Worm (Caenorhabditis elegans) whole organism, L2 larva: Measurements from ENCODE around the gene ZK1290.11.

Experiments
- C34F6.9 ChIP-seq: fragments of 150-350 bp; optimal IDR thresholded peaks from 2 replicates; lab custom pipeline; 2014; ENCODE audit warnings: missing biosample characterization, missing genetic modification characterization
- F13H6.1 ChIP-seq: sonication (generic microtip); optimal IDR thresholded peaks from 2 replicates; lab custom pipeline; 2016; ENCODE audit warnings: missing genetic modification characterization, missing compliant biosample characterization
- R02D3.7 ChIP-seq: fragments of 150-350 bp; optimal IDR thresholded peaks from 2 replicates; lab custom pipeline; 2014; ENCODE audit warnings: missing biosample characterization, missing genetic modification characterization
- Y55F3AM.14 ChIP-seq: fragments of 200-800 bp; sonication (Bioruptor generic); optimal IDR thresholded peaks from 2 replicates; lab custom pipeline; 2018; ENCODE audit warnings: mild to moderate bottlenecking, missing genetic modification characterization, missing compliant biosample characterization
- ZK546.5 ChIP-seq: sonication (generic microtip); optimal IDR thresholded peaks from 2 replicates; lab custom pipeline; 2017; ENCODE audit warnings: missing biosample characterization, missing genetic modification characterization
- alr-1 ChIP-seq: fragments of 150-350 bp; optimal IDR thresholded peaks from 2 replicates; lab custom pipeline; 2014; ENCODE audit warnings: missing biosample characterization, missing genetic modification characterization
- aly-2 ChIP-seq: fragments of 150-350 bp; optimal IDR thresholded peaks from 2 replicates; lab custom pipeline; 2014; ENCODE audit warnings: missing biosample characterization, missing genetic modification characterization
- ama-1 ChIP-seq: fragments of 150-350 bp; optimal IDR thresholded peaks from 2 replicates; lab custom pipeline; 2018; ENCODE audit warnings: inconsistent platforms
- blmp-1 ChIP-seq: sonication (generic microtip); optimal IDR thresholded peaks from 2 replicates; lab custom pipeline; 2017; ENCODE audit warnings: missing genetic modification characterization, mild to moderate bottlenecking, missing compliant biosample characterization, antibody characterized with exemption, moderate library complexity; ENCODE audit not compliant: insufficient read depth
- ceh-16 ChIP-seq: fragments of 150-350 bp; optimal IDR thresholded peaks from 2 replicates; lab custom pipeline; 2014; ENCODE audit warnings: missing biosample characterization, missing genetic modification characterization
- elt-1 ChIP-seq: fragments of 150-350 bp; optimal IDR thresholded peaks from 2 replicates; lab custom pipeline; 2014; ENCODE audit warnings: missing biosample characterization, missing genetic modification characterization
- elt-3 ChIP-seq: sonication (generic microtip); optimal IDR thresholded peaks from 2 replicates; lab custom pipeline; 2017; ENCODE audit warnings: missing biosample characterization, missing genetic modification characterization
- fos-1 ChIP-seq: fragments of 150-350 bp; optimal IDR thresholded peaks from 2 replicates; lab custom pipeline; 2014; ENCODE audit warnings: missing biosample characterization, missing genetic modification characterization
- gmeb-1 ChIP-seq: fragments of 150-350 bp; optimal IDR thresholded peaks from 2 replicates; lab custom pipeline; 2014; ENCODE audit warnings: missing biosample characterization, missing genetic modification characterization
- lin-11 ChIP-seq: fragments of 150-350 bp; sonication (generic microtip); optimal IDR thresholded peaks from 2 replicates; lab custom pipeline; 2014; ENCODE audit warnings: missing biosample characterization, missing genetic modification characterization, inconsistent platforms, mixed read lengths
- lin-13 ChIP-seq: fragments of 150-350 bp; optimal IDR thresholded peaks from 2 replicates; lab custom pipeline; 2014; ENCODE audit warnings: missing biosample characterization, missing genetic modification reagents, missing genetic modification characterization
- lin-39 ChIP-seq: fragments of 150-350 bp; optimal IDR thresholded peaks from 2 replicates; lab custom pipeline; 2014; ENCODE audit warnings: missing biosample characterization, missing genetic modification reagents, missing genetic modification characterization
- lsy-2 ChIP-seq, 2 experiments: fragments of 150-350 bp in 1 of 2; sonication (generic microtip) in 1 of 2; optimal IDR thresholded peaks; 2 replicates each; lab custom pipeline; 2014 to 2017; ENCODE audit warnings: missing biosample characterization in 2 of 2, missing genetic modification characterization in 2 of 2
- mab-5 ChIP-seq: fragments of 150-350 bp; optimal IDR thresholded peaks from 2 replicates; lab custom pipeline; 2014; ENCODE audit warnings: missing biosample characterization, missing genetic modification characterization
- mbf-1 ChIP-seq: sonication (generic microtip); optimal IDR thresholded peaks from 2 replicates; lab custom pipeline; 2017; ENCODE audit warnings: missing biosample characterization, missing genetic modification characterization
- mdl-1 ChIP-seq, 2 experiments: fragments of 150-350 bp in 1 of 2; sonication (generic microtip) in 1 of 2; optimal IDR thresholded peaks; 2 replicates each; lab custom pipeline; 2017; ENCODE audit warnings: missing biosample characterization in 2 of 2, missing genetic modification characterization in 2 of 2
- nhr-10 ChIP-seq: sonication (generic microtip); optimal IDR thresholded peaks from 2 replicates; lab custom pipeline; 2017; ENCODE audit warnings: missing biosample characterization, missing genetic modification characterization
- nhr-11 ChIP-seq: fragments of 150-350 bp; optimal IDR thresholded peaks from 2 replicates; lab custom pipeline; 2014; ENCODE audit warnings: missing biosample characterization, missing genetic modification characterization
- nhr-129 ChIP-seq: fragments of 150-350 bp; optimal IDR thresholded peaks from 2 replicates; lab custom pipeline; 2014; ENCODE audit warnings: missing biosample characterization, missing genetic modification characterization
- nhr-21 ChIP-seq: fragments of 150-350 bp; optimal IDR thresholded peaks from 2 replicates; lab custom pipeline; 2014; ENCODE audit warnings: missing biosample characterization, missing genetic modification characterization
- nhr-237 ChIP-seq: fragments of 150-350 bp; optimal IDR thresholded peaks from 2 replicates; lab custom pipeline; 2014; ENCODE audit warnings: missing biosample characterization, missing genetic modification characterization
- nhr-25 ChIP-seq: fragments of 150-350 bp; sonication (generic microtip); optimal IDR thresholded peaks from 3 replicates; lab custom pipeline; 2014; ENCODE audit warnings: missing biosample characterization, missing genetic modification characterization
- nhr-6 ChIP-seq: fragments of 150-350 bp; optimal IDR thresholded peaks from 2 replicates; lab custom pipeline; 2014; ENCODE audit warnings: missing biosample characterization, missing genetic modification characterization
- nhr-77 ChIP-seq: fragments of 150-350 bp; optimal IDR thresholded peaks from 2 replicates; lab custom pipeline; 2014; ENCODE audit warnings: missing biosample characterization, missing genetic modification characterization
- sma-3 ChIP-seq: sonication (generic microtip); optimal IDR thresholded peaks from 2 replicates; lab custom pipeline; 2016; ENCODE audit warnings: missing genetic modification reagents, missing genetic modification characterization, missing compliant biosample characterization
- sma-9 ChIP-seq, 2 experiments: fragments of 150-350 bp in 1 of 2; sonication (generic microtip) in 1 of 2; optimal IDR thresholded peaks; 2 replicates each; lab custom pipeline; 2014 to 2016; ENCODE audit warnings: missing genetic modification characterization in 2 of 2, mild to moderate bottlenecking in 1 of 2, missing biosample characterization in 1 of 2, missing compliant biosample characterization in 1 of 2, missing genetic modification reagents in 1 of 2, moderate library complexity in 1 of 2
- snpc-4 ChIP-seq: fragments of 150-350 bp; optimal IDR thresholded peaks from 2 replicates; lab custom pipeline; 2014; ENCODE audit warnings: missing biosample characterization, missing genetic modification characterization
- unc-39 ChIP-seq: fragments of 150-350 bp; optimal IDR thresholded peaks from 2 replicates; lab custom pipeline; 2014; ENCODE audit warnings: missing biosample characterization, missing genetic modification characterization
- unc-55 ChIP-seq: fragments of 150-350 bp; sonication (generic microtip); optimal IDR thresholded peaks from 3 replicates; lab custom pipeline; 2014; ENCODE audit warnings: missing biosample characterization, missing genetic modification reagents, missing genetic modification characterization
- ztf-4 ChIP-seq: fragments of 150-350 bp; optimal IDR thresholded peaks from 2 replicates; lab custom pipeline; 2014; ENCODE audit warnings: missing biosample characterization, missing genetic modification characterization

Gene ZK1290.11

DNA sequence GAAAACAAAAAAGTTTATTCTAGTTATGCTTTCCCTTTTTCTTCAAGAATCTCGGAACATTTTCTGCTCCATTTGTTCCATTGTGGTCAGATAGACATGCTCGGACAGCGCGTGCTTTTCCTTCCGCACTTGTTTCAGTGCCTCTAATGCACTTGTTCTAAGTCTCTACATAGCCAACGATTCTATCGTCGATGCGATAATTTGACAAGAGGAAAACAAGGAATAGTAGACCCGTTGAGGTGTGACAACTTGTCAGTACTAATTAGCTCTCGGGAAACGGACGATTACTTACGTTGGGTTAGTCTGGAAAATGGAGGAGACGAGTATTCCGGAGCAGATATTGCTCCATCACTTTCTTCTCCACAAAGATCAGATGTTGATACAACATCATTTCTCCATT is 26.9 kb upstream of the ZK1290.11 start:
- TF ChIP-seq alr-1 (tag; lab: Kevin White, UChicago): no peak
- no peak for TF ChIP-seq ZK546.5 (tag; lab: Kevin White, UChicago)
- no peak for TF ChIP-seq snpc-4 (tag; lab: Kevin White, UChicago)
- no peak for TF ChIP-seq nhr-10 (tag; lab: Kevin White, UChicago)

- TF ChIP-seq nhr-11 (tag; lab: Kevin White, UChicago) (no peak), mdl-1 (tag; optimal IDR thresholded peaks at IDR 0.05; lab: Kevin White, UChicago) (no peak), ama-1 (no peak), unc-55 (no peak), sma-3 (GFP tag; lab: Kevin White, UChicago) (no peak), unc-39 (tag; lab: Kevin White, UChicago) (no peak), gmeb-1 (no peak), sma-9 (GFP tag; optimal IDR thresholded peaks at IDR 0.05; lab: Kevin White, UChicago) (no peak), sma-9 (tag; optimal IDR thresholded peaks at IDR 0.05; lab: Kevin White, UChicago) (no peak), lsy-2 (tag; optimal IDR thresholded peaks at IDR 0.05; lab: Kevin White, UChicago) (no peak), C34F6.9 (tag; lab: Kevin White, UChicago) (no peak), lin-39 (no peak), Y55F3AM.14 (no peak), ceh-16 (tag; lab: Kevin White, UChicago) (no peak), nhr-10 (tag; lab: Kevin White, UChicago) (no peak), nhr-237 (tag; lab: Kevin White, UChicago) (no peak), mab-5 (tag; lab: Kevin White, UChicago) (no peak), nhr-77 (tag; lab: Kevin White, UChicago) (no peak), fos-1 (no peak)
Measured at ce11 chrII:7583555-7583954, 22.2 kb upstream of the ZK1290.11 start, which contains the start of gene mks-3. Gene mks-3 (minus strand): TSS chrII:7583655.

- TF ChIP-seq nhr-25 (tag; lab: Kevin White, UChicago): no peak
- TF ChIP-seq C34F6.9 (tag; lab: Kevin White, UChicago): no peak
- TF ChIP-seq nhr-11 (tag; lab: Kevin White, UChicago): no peak
- TF ChIP-seq ceh-16 (tag; lab: Kevin White, UChicago): no peak
Measured at ce11 chrII:7577412-7577811, 16.0 kb upstream of the ZK1290.11 start, which contains the start of gene F35D2.6. Gene F35D2.6 (plus strand): TSS chrII:7577712.

DNA sequence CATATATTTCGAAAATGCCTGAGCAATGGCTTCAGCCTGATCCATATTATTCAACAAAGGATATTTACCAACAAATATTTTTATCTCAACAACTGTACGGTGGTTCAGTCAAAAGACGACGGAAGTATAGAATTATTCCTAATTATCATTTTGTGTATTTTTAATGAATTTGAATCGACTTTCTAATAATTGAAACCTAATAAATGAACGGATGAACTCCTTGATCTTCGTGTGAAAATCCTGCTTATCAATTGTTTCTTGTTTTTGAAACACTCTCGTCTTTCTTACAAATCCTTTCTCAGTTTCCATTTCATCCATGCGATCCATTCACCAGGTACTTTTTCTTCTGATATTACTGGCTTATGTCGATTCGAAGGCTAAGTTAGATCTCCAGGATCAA is 14.2 kb upstream of the ZK1290.11 start, which contains the start of gene F35D2.1:
Gene F35D2.1, plus strand, starts transcription at position 301 of the 400 bp plus-strand sequence.
- TF ChIP-seq lin-11 (no peak), mbf-1 (no peak), gmeb-1 (no peak), ztf-4 (tag; lab: Kevin White, UChicago) (no peak), nhr-77 (tag; lab: Kevin White, UChicago) (no peak), elt-1 (tag; lab: Kevin White, UChicago) (no peak), lin-13 (GFP tag; lab: Kevin White, UChicago) (no peak)

- TF ChIP-seq blmp-1 (no peak), sma-9 (GFP tag; optimal IDR thresholded peaks at IDR 0.05; lab: Kevin White, UChicago) (no peak), sma-9 (tag; optimal IDR thresholded peaks at IDR 0.05; lab: Kevin White, UChicago) (no peak), R02D3.7 (tag; lab: Kevin White, UChicago) (no peak), nhr-6 (no peak), lsy-2 (tag; optimal IDR thresholded peaks at IDR 0.05; lab: Kevin White, UChicago) (no peak), unc-39 (tag; lab: Kevin White, UChicago) (no peak), ceh-16 (tag; lab: Kevin White, UChicago) (no peak), nhr-129 (tag; lab: Kevin White, UChicago) (no peak), elt-3 (tag; lab: Kevin White, UChicago) (no peak), aly-2 (no peak), nhr-11 (tag; lab: Kevin White, UChicago) (no peak), F13H6.1 (tag; lab: Kevin White, UChicago) (no peak), nhr-21 (tag; lab: Kevin White, UChicago) (no peak)
- TF ChIP-seq, all 48 proteins: peak for 0
Measured at ce11 chrII:7574143-7574542, 12.7 kb upstream of the ZK1290.11 start, which contains the start of gene F35D2.2. Gene F35D2.2 (plus strand): TSS chrII:7574443.
